Worm (Caenorhabditis elegans) whole organism, midembryonic: ENCODE data around the gene K07C11.10.

Experiments
- T22C8.4 ChIP-seq: fragments of 200-800 bp; sonication (Bioruptor generic); IDR thresholded peaks from 2 replicates; pipeline ENCODE4 v1.3.6; 2022; ENCODE audit warnings: missing genetic modification characterization, missing compliant biosample characterization
- klf-2 ChIP-seq: fragments of 200-800 bp; sonication (Bioruptor generic); conservative IDR thresholded peaks from 2 replicates; pipeline ENCODE4 v1.3.6; 2022; ENCODE audit warnings: missing genetic modification reagents, missing genetic modification characterization, missing compliant biosample characterization
- ref-1 ChIP-seq: fragments of 200-800 bp; sonication (Bioruptor generic); conservative IDR thresholded peaks from 2 replicates; pipeline ENCODE4 v1.3.6; 2022; ENCODE audit warnings: missing genetic modification reagents, missing genetic modification characterization, missing compliant biosample characterization
- tab-1 ChIP-seq: fragments of 200-800 bp; sonication (Bioruptor generic); IDR thresholded peaks from 2 replicates; pipeline ENCODE4 v1.3.6; 2022; ENCODE audit warnings: missing genetic modification characterization, missing compliant biosample characterization

DNA sequence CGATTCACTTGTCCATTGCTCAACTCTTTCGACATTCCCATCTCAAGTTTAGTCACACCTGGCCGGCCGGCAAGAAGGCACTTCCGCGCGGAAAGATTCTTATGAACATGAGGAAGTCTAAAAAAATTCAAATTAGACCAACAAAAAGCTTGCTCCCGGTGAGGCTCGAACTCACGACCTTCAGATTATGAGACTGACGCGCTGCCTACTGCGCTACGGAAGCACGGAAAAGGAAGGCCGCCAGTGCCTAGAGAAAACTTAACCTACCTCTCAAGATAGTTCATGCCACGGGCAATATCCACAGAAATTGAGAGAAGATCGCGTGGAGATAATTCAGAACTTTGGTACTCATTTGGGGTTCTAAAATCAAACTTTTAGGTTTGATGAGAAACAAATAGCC, 3.3 kb upstream of the K07C11.10 start:
- TF ChIP-seq tab-1 (GFP tag; lab: Robert Waterston, UW) (peak; percentile 72; the same call in 1 of the 2 replicates), ref-1 (GFP tag; lab: Robert Waterston, UW) (no peak), klf-2 (no peak), T22C8.4 (GFP tag; lab: Robert Waterston, UW) (0 out of 2 replicates have a peak, but pooled peaks have one; percentile 7)
